Fruit fly (Drosophila melanogaster) whole organism, embryonic: Measurements from ENCODE around the gene CG45544.

ENCODE experiments used
- Antp ChIP-seq: fragments of 200-800 bp; sonication (Bioruptor generic); optimal IDR thresholded peaks from 3 replicates; lab custom pipeline; 2016; ENCODE audit warnings: missing biosample characterization, missing genetic modification characterization
- B-H2 ChIP-seq: fragments of 200-800 bp; sonication (Bioruptor generic); optimal IDR thresholded peaks from 2 replicates; lab custom pipeline; 2018; ENCODE audit warnings: missing biosample characterization, mild to moderate bottlenecking, missing genetic modification characterization
- CG10209 ChIP-seq: fragments of 200-800 bp; sonication (Bioruptor generic); optimal IDR thresholded peaks from 3 replicates; lab custom pipeline; 2017; ENCODE audit warnings: missing biosample characterization, mild to moderate bottlenecking, missing genetic modification characterization, missing genetic modification reagents
- CG11504 ChIP-seq: fragments of 200-800 bp; sonication (Bioruptor generic); optimal IDR thresholded peaks from 3 replicates; lab custom pipeline; 2019; ENCODE audit warnings: missing biosample characterization, mild to moderate bottlenecking, missing genetic modification characterization, moderate library complexity
- CG11695 ChIP-seq: fragments of 200-800 bp; sonication (Bioruptor generic); IDR thresholded peaks from 3 replicates; pipeline ENCODE4 v1.3.6; 2022; ENCODE audit warnings: missing biosample characterization, missing genetic modification characterization
- CG12219 ChIP-seq: fragments of 200-800 bp; sonication (Bioruptor generic); optimal IDR thresholded peaks from 3 replicates; lab custom pipeline; 2018; ENCODE audit warnings: missing biosample characterization, mild to moderate bottlenecking, missing genetic modification characterization
- CG12942 ChIP-seq: fragments of 200-800 bp; sonication (Bioruptor generic); optimal IDR thresholded peaks from 3 replicates; lab custom pipeline; 2016; ENCODE audit warnings: missing biosample characterization, missing genetic modification characterization
- CG13123 ChIP-seq: fragments of 200-800 bp; sonication (Bioruptor generic); optimal IDR thresholded peaks from 2 replicates; lab custom pipeline; 2016; ENCODE audit warnings: missing biosample characterization, missing genetic modification characterization
- CG13424 ChIP-seq: fragments of 200-800 bp; sonication (Bioruptor generic); optimal IDR thresholded peaks from 2 replicates; lab custom pipeline; 2019; ENCODE audit warnings: missing biosample characterization, mild to moderate bottlenecking, missing genetic modification characterization, moderate library complexity
- CG14014 ChIP-seq: fragments of 200-800 bp; sonication (Bioruptor generic); IDR thresholded peaks from 2 replicates; pipeline ENCODE4 v1.3.6; 2022; ENCODE audit warnings: missing biosample characterization, missing genetic modification characterization
- CG14441 ChIP-seq: fragments of 200-800 bp; sonication (Bioruptor generic); IDR thresholded peaks from 2 replicates; pipeline ENCODE4 v1.3.6; 2022; ENCODE audit warnings: missing biosample characterization, missing genetic modification characterization
- CG14710 ChIP-seq: fragments of 200-800 bp; sonication (Bioruptor generic); optimal IDR thresholded peaks from 3 replicates; lab custom pipeline; 2019; ENCODE audit warnings: missing biosample characterization, mild to moderate bottlenecking, missing genetic modification characterization, moderate library complexity
- CG15696 ChIP-seq: fragments of 200-800 bp; sonication (Bioruptor generic); optimal IDR thresholded peaks from 2 replicates; lab custom pipeline; 2019; ENCODE audit warnings: missing biosample characterization, mild to moderate bottlenecking, missing genetic modification characterization, moderate library complexity
- CG17568 ChIP-seq: fragments of 200-800 bp; sonication (Bioruptor generic); optimal IDR thresholded peaks from 2 replicates; lab custom pipeline; 2018; ENCODE audit warnings: missing biosample characterization, mild to moderate bottlenecking, missing genetic modification characterization, moderate library complexity
- CG18476 ChIP-seq: fragments of 200-800 bp; sonication (Bioruptor generic); optimal IDR thresholded peaks from 2 replicates; lab custom pipeline; 2016; ENCODE audit warnings: missing biosample characterization, mild to moderate bottlenecking, missing genetic modification characterization
- CG2712 ChIP-seq: fragments of 200-800 bp; optimal IDR thresholded peaks from 3 replicates; lab custom pipeline; 2019; ENCODE audit warnings: missing biosample characterization, mild to moderate bottlenecking, missing genetic modification characterization, moderate library complexity
- CG2875 ChIP-seq: fragments of 200-800 bp; sonication (Bioruptor generic); optimal IDR thresholded peaks from 2 replicates; lab custom pipeline; 2017; ENCODE audit warnings: missing biosample characterization, mild to moderate bottlenecking, missing genetic modification characterization, missing genetic modification reagents
- CG30020 ChIP-seq: fragments of 200-800 bp; optimal IDR thresholded peaks from 2 replicates; lab custom pipeline; 2019; ENCODE audit warnings: missing biosample characterization, mild to moderate bottlenecking, missing genetic modification characterization, moderate library complexity
- CG4424 ChIP-seq: fragments of 200-800 bp; sonication (Bioruptor generic); optimal IDR thresholded peaks from 3 replicates; lab custom pipeline; 2016; ENCODE audit warnings: missing biosample characterization, missing genetic modification characterization
- CG4617 ChIP-seq: fragments of 200-800 bp; sonication (Bioruptor generic); optimal IDR thresholded peaks from 3 replicates; lab custom pipeline; 2016; ENCODE audit warnings: missing biosample characterization, missing genetic modification characterization, borderline replicate concordance
- CG4854 ChIP-seq: fragments of 200-800 bp; sonication (Bioruptor generic); optimal IDR thresholded peaks from 2 replicates; lab custom pipeline; 2016; ENCODE audit warnings: missing biosample characterization, missing genetic modification characterization, inconsistent platforms
- CG6254 ChIP-seq: fragments of 200-800 bp; sonication (Bioruptor generic); optimal IDR thresholded peaks from 3 replicates; lab custom pipeline; 2017; ENCODE audit warnings: mild to moderate bottlenecking, missing biosample characterization, missing genetic modification reagents, missing genetic modification characterization
- CG8281 ChIP-seq: fragments of 200-800 bp; sonication (Bioruptor generic); optimal IDR thresholded peaks from 2 replicates; lab custom pipeline; 2018; ENCODE audit warnings: missing biosample characterization, mild to moderate bottlenecking, missing genetic modification characterization, moderate library complexity
- CG8388 ChIP-seq: fragments of 200-800 bp; sonication (Bioruptor generic); optimal IDR thresholded peaks from 2 replicates; lab custom pipeline; 2019; ENCODE audit warnings: missing biosample characterization, mild to moderate bottlenecking, missing genetic modification characterization, moderate library complexity
- CG9727 ChIP-seq: fragments of 200-800 bp; sonication (Bioruptor generic); optimal IDR thresholded peaks from 3 replicates; lab custom pipeline; 2017; ENCODE audit warnings: missing biosample characterization, mild to moderate bottlenecking, missing genetic modification characterization
- Deaf1 ChIP-seq: fragments of 200-800 bp; optimal IDR thresholded peaks from 3 replicates; lab custom pipeline; 2019; ENCODE audit warnings: missing biosample characterization, mild to moderate bottlenecking, missing genetic modification characterization, moderate library complexity
- Dip3 ChIP-seq: fragments of 200-800 bp; sonication (Bioruptor generic); optimal IDR thresholded peaks from 3 replicates; lab custom pipeline; 2016; ENCODE audit warnings: missing biosample characterization, missing genetic modification characterization
- Doc3 ChIP-seq: fragments of 200-800 bp; sonication (Bioruptor generic); IDR thresholded peaks from 3 replicates; pipeline ENCODE4 v1.3.6; 2022; ENCODE audit warnings: missing biosample characterization, missing genetic modification characterization; ENCODE audit not compliant: partially characterized antibody
- E2f1 ChIP-seq: fragments of 200-800 bp; sonication (Bioruptor generic); IDR thresholded peaks from 2 replicates; pipeline ENCODE4 v1.3.6; 2022; ENCODE audit warnings: missing biosample characterization, missing genetic modification characterization
- HHEX ChIP-seq: fragments of 200-800 bp; sonication (Bioruptor generic); optimal IDR thresholded peaks from 3 replicates; lab custom pipeline; 2017; ENCODE audit warnings: missing biosample characterization, mild to moderate bottlenecking, missing genetic modification characterization, missing genetic modification reagents
- HLH3B ChIP-seq: fragments of 200-800 bp; sonication (Bioruptor generic); IDR thresholded peaks from 2 replicates; pipeline ENCODE4 v1.3.6; 2022; ENCODE audit warnings: missing biosample characterization, missing genetic modification characterization
- Hr51 ChIP-seq, 2 experiments: fragments of 200-800 bp; sonication (Bioruptor generic); optimal IDR thresholded peaks; 2 replicates in 1 of 2; 3 replicates in 1 of 2; lab custom pipeline; 2016 to 2018; ENCODE audit warnings: missing biosample characterization in 2 of 2, missing genetic modification characterization in 2 of 2, mild to moderate bottlenecking in 1 of 2, moderate library complexity in 1 of 2
- Lim3 ChIP-seq: fragments of 200-800 bp; sonication (Bioruptor generic); IDR thresholded peaks from 2 replicates; pipeline ENCODE4 v1.3.6; 2022; ENCODE audit warnings: missing biosample characterization, missing genetic modification characterization
- Nf-YB ChIP-seq: fragments of 200-800 bp; sonication (Bioruptor generic); optimal IDR thresholded peaks from 3 replicates; lab custom pipeline; 2019; ENCODE audit warnings: missing biosample characterization, mild to moderate bottlenecking, missing genetic modification characterization, moderate library complexity
- Sox100B ChIP-seq: fragments of 200-800 bp; sonication (Bioruptor generic); optimal IDR thresholded peaks from 3 replicates; lab custom pipeline; 2018; ENCODE audit warnings: missing biosample characterization, mild to moderate bottlenecking, missing genetic modification characterization
- Trl ChIP-seq, 3 experiments: fragments of >200 bp in 2 of 3; fragments of 200-800 bp in 1 of 3; sonication (Bioruptor generic) in 1 of 3; optimal IDR thresholded peaks; 2 replicates in 1 of 3; 3 replicates in 2 of 3; lab custom pipeline; 2016 to 2017; ENCODE audit warnings: missing biosample characterization in 1 of 3, missing genetic modification characterization in 1 of 3
- ase ChIP-seq: fragments of 200-800 bp; sonication (Bioruptor generic); IDR thresholded peaks from 3 replicates; pipeline ENCODE4 v1.3.6; 2022; ENCODE audit warnings: missing biosample characterization, missing genetic modification characterization
- bab2 ChIP-seq: fragments of 200-800 bp; sonication (Bioruptor generic); optimal IDR thresholded peaks from 2 replicates; lab custom pipeline; 2016; ENCODE audit warnings: missing biosample characterization, missing genetic modification characterization
- cwo ChIP-seq: fragments of 200-800 bp; sonication (Bioruptor generic); optimal IDR thresholded peaks from 3 replicates; lab custom pipeline; 2017; ENCODE audit warnings: missing biosample characterization, missing genetic modification characterization, mild to moderate bottlenecking, moderate library complexity, missing genetic modification reagents
- dmrt99B ChIP-seq: fragments of 200-800 bp; sonication (Bioruptor generic); optimal IDR thresholded peaks from 2 replicates; lab custom pipeline; 2018; ENCODE audit warnings: missing biosample characterization, mild to moderate bottlenecking, missing genetic modification characterization, moderate library complexity
- gsb ChIP-seq: fragments of 200-800 bp; sonication (Bioruptor generic); IDR thresholded peaks from 2 replicates; pipeline ENCODE4 v1.3.6; 2022; ENCODE audit warnings: missing biosample characterization, missing genetic modification characterization
- h ChIP-seq: fragments of >200 bp; optimal IDR thresholded peaks from 2 replicates; lab custom pipeline; 2017
- nmo ChIP-seq: fragments of 200-800 bp; sonication (Bioruptor generic); optimal IDR thresholded peaks from 2 replicates; lab custom pipeline; 2018; ENCODE audit warnings: missing biosample characterization, mild to moderate bottlenecking, missing genetic modification characterization, moderate library complexity
- psq ChIP-seq: fragments of 200-800 bp; sonication (Bioruptor generic); optimal IDR thresholded peaks from 2 replicates; lab custom pipeline; 2017; ENCODE audit warnings: missing biosample characterization, missing genetic modification characterization
- row ChIP-seq: fragments of 200-800 bp; sonication (Bioruptor generic); IDR thresholded peaks from 3 replicates; pipeline ENCODE4 v1.3.6; 2022; ENCODE audit warnings: missing biosample characterization, missing genetic modification characterization
- sd ChIP-seq: fragments of 200-800 bp; sonication (Bioruptor generic); optimal IDR thresholded peaks from 3 replicates; lab custom pipeline; 2018; ENCODE audit warnings: missing biosample characterization, mild to moderate bottlenecking, missing genetic modification characterization, moderate library complexity
- sob ChIP-seq: fragments of 200-800 bp; sonication (Bioruptor generic); IDR thresholded peaks from 2 replicates; pipeline ENCODE4 v1.3.6; 2022; ENCODE audit warnings: missing biosample characterization, missing genetic modification characterization
- ssp ChIP-seq: fragments of 200-800 bp; sonication (Bioruptor generic); IDR thresholded peaks from 2 replicates; pipeline ENCODE4 v1.3.6; 2022; ENCODE audit warnings: missing biosample characterization, missing genetic modification characterization
- toy ChIP-seq: fragments of 200-800 bp; sonication (Bioruptor generic); IDR thresholded peaks from 2 replicates; pipeline ENCODE4 v1.3.6; 2022; ENCODE audit warnings: missing biosample characterization, missing genetic modification characterization
- tx ChIP-seq: fragments of 200-800 bp; sonication (Bioruptor generic); optimal IDR thresholded peaks from 2 replicates; lab custom pipeline; 2016; ENCODE audit warnings: missing biosample characterization, missing genetic modification characterization

Gene CG45544

dm6 chr3R:29274590-29274989 is 18.3 kb downstream of the CG45544 start:
- TF ChIP-seq CG4617 (GFP tag; lab: Kevin White, UChicago) (peak; percentile 6), Trl (optimal IDR thresholded peaks at IDR 0.05; lab: Kevin White, UChicago) (no peak), Trl (GFP tag; optimal IDR thresholded peaks at IDR 0.05; lab: Kevin White, UChicago) (peak; percentile 14), CG8388 (GFP tag; lab: Kevin White, UChicago) (peak; percentile 63), E2f1 (GFP tag; lab: Robert Waterston, UW) (peak; percentile 55), B-H2 (GFP tag; lab: Kevin White, UChicago) (no peak), sob (GFP tag; lab: Robert Waterston, UW) (peak; percentile 44; the same call in 1 of the 2 replicates), dmrt99B (peak; percentile 67), ase (GFP tag; lab: Robert Waterston, UW) (peak; percentile 31; the same call in 1 of the 3 replicates), h (lab: Kevin White, UChicago) (no peak), CG11504 (peak; percentile 75), sd (tag; lab: Kevin White, UChicago) (no peak), CG4854 (GFP tag; lab: Kevin White, UChicago) (peak; percentile 36), nmo (GFP tag; lab: Kevin White, UChicago) (peak; percentile 62), CG15696 (tag; lab: Kevin White, UChicago) (peak; percentile 32), bab2 (GFP tag; lab: Kevin White, UChicago) (peak; percentile 33), CG11695 (GFP tag; lab: Robert Waterston, UW) (0 out of 3 replicates have a peak, but pooled peaks have one; percentile 33), CG13123 (GFP tag; lab: Kevin White, UChicago) (peak; percentile 40), ssp (peak; percentile 36; the same call in 1 of the 2 replicates), CG4424 (GFP tag; lab: Kevin White, UChicago) (peak; percentile 49), Deaf1 (peak; percentile 26), CG10209 (GFP tag; lab: Kevin White, UChicago) (peak; percentile 65), Hr51 (GFP tag; optimal IDR thresholded peaks at IDR 0.05; lab: Kevin White, UChicago) (peak in 1 of 2 experiments; percentile 63), CG9727 (GFP tag; lab: Kevin White, UChicago) (peak; percentile 71), gsb (GFP tag; lab: Robert Waterston, UW) (no peak), CG13424 (tag; lab: Kevin White, UChicago) (peak; percentile 79), psq (peak; percentile 37), cwo (GFP tag; lab: Kevin White, UChicago) (no peak), CG8281 (tag; lab: Kevin White, UChicago) (peak; percentile 22), tx (GFP tag; lab: Kevin White, UChicago) (peak; percentile 20), HLH3B (GFP tag; lab: Robert Waterston, UW) (peak; percentile 35; the same call in 1 of the 2 replicates), CG14441 (peak; percentile 54; the same call in 1 of the 2 replicates), toy (GFP tag; lab: Robert Waterston, UW) (no peak), CG17568 (GFP tag; lab: Kevin White, UChicago) (peak; percentile 60), CG6254 (GFP tag; lab: Kevin White, UChicago) (peak; percentile 73), CG14710 (tag; lab: Kevin White, UChicago) (peak; percentile 83), row (GFP tag; lab: Robert Waterston, UW) (peak; percentile 72), Sox100B (GFP tag; lab: Kevin White, UChicago) (peak; percentile 46), Doc3 (GFP tag; lab: Robert Waterston, UW) (no peak), CG2712 (tag; lab: Kevin White, UChicago) (peak; percentile 83), Nf-YB (peak; percentile 52), CG30020 (tag; lab: Kevin White, UChicago) (peak; percentile 33), CG18476 (GFP tag; lab: Kevin White, UChicago) (peak; percentile 47), CG2875 (GFP tag; lab: Kevin White, UChicago) (peak; percentile 47), Antp (GFP tag; lab: Kevin White, UChicago) (peak; percentile 24), CG12942 (GFP tag; lab: Kevin White, UChicago) (peak; percentile 35), CG14014 (GFP tag; lab: Robert Waterston, UW) (peak; percentile 41; the same call in 1 of the 2 replicates), Lim3 (GFP tag; lab: Robert Waterston, UW) (no peak), CG12219 (GFP tag; lab: Kevin White, UChicago) (peak; percentile 66), HHEX (peak; percentile 21), Dip3 (GFP tag; lab: Kevin White, UChicago) (no peak)
